Worm (Caenorhabditis elegans) whole organism, L4/young adult: ENCODE results near the gene T24B8.7.

ENCODE experiments used
- W03F9.2 ChIP-seq: fragments of 150-350 bp; optimal IDR thresholded peaks from 2 replicates; lab custom pipeline; 2014; ENCODE audit warnings: missing biosample characterization, missing genetic modification characterization
- dao-5 ChIP-seq: sonication (generic microtip); optimal IDR thresholded peaks from 2 replicates; lab custom pipeline; 2016; ENCODE audit warnings: missing genotype, missing genetic modification characterization, moderate library complexity, missing compliant biosample characterization
- him-1 ChIP-seq: sonication (generic microtip); optimal IDR thresholded peaks from 2 replicates; lab custom pipeline; 2016; ENCODE audit warnings: missing genotype, missing genetic modification reagents, missing genetic modification characterization, missing compliant biosample characterization

T24B8.7 gene

DNA sequence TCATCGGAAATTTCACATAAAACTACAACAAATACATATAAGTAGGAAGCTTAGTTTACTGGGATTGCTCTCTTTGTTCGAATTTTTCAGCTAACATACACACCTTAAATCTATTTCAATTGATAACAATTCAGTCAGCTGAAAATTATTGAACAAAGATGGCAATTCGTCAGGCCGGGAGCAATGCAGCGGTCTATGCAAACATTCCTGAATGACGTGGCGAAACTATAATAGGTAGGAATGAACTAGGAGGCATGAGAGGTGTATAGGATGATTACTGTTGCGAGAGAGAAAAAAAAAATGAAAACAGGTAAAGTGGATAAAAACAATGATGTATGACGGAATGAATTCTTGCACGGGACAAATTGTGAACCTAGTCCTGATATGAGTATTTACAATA is 11.4 kb downstream of the T24B8.7 start:
- TF ChIP-seq dao-5, result no peak
- TF ChIP-seq W03F9.2 (tag; lab: Kevin White, UChicago), result no peak
- TF ChIP-seq him-1 (tag; lab: Kevin White, UChicago), result no peak

DNA sequence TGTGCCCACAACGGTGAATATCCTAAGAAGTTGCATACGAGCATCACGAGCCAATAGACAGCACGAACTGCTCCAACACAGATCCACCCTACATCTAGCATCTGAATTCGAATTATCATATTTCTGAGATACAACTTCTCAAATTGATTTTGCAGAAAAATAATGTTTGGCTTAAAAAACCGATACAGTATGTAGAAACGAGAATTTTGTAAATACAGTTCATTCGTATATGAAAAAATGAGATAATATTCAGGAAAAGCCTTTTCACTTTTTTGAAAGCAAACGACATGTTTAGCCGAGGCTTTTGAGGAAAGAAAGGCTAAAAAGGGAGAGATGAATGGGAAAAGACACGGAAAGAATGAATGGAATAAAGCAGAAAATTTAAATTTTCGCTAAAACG is 12.2 kb downstream of the T24B8.7 start, which contains the start of gene F37B12.3:
F37B12.3 (minus strand) TSS at position 101 of the 400 bp plus-strand sequence.
- no peak for TF ChIP-seq W03F9.2 (tag; lab: Kevin White, UChicago)
- no peak for TF ChIP-seq dao-5
- no peak for TF ChIP-seq him-1 (tag; lab: Kevin White, UChicago)

ce11 chrII:9038736-9039135 is 14.7 kb downstream of the T24B8.7 start:
- TF ChIP-seq him-1 (tag; lab: Kevin White, UChicago) (no peak), dao-5 (no peak), W03F9.2 (tag; lab: Kevin White, UChicago) (no peak)

ce11 chrII:9038201-9038600 is 15.3 kb downstream of the T24B8.7 start, which contains the start of gene gcs-1:
Gene gcs-1 (minus strand): TSS chrII:9038301.
- no peak for TF ChIP-seq dao-5
- TF ChIP-seq W03F9.2 (tag; lab: Kevin White, UChicago), result no peak
- no peak for TF ChIP-seq him-1 (tag; lab: Kevin White, UChicago)

ce11 chrII:9033034-9033433 is 20.4 kb downstream of the T24B8.7 start:
- TF ChIP-seq dao-5, result no peak
- TF ChIP-seq him-1 (tag; lab: Kevin White, UChicago), result no peak
- TF ChIP-seq W03F9.2 (tag; lab: Kevin White, UChicago), result no peak

DNA sequence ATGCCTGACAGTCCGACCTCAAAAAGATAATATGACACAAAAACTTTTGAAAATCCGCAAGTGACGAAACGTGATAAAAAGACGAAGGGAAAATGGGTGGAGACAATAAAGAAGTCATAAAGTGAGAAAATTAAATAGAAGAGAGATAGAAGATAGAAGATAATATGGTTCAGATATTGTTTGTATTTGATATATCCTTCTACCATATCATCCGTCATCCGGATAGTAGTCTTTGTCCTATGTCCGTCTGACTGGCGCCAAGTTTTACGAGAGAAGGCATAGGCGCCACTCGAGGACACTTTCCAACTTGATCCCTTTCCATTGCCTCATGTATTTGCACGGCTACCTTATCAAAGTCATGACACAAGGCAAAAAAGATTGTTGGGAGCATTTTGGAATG is 21.6 kb downstream of the T24B8.7 start:
- TF ChIP-seq W03F9.2 (tag; lab: Kevin White, UChicago) (no peak), dao-5 (no peak), him-1 (tag; lab: Kevin White, UChicago) (no peak)

DNA sequence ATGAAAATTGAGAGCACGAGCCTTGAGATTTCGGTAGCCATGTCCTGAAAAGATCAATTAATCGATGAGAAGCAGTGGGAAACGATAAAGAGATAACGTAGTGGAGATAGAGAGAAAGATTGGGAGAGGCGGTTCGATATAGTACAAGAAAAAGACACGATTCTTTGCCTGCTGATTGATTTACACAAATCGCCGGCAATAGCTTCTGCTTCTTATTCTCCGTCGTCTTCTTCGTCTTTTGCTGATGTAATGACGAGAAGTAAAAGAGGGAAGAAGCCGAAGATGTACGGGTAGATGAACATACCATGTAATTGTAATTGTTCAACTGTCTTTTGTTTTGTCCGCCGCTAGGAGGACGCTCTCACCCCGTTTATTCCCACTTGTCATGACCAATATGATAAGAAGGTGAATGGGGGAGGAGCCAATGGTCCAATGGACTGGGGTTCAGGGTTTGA is 24.2 kb downstream of the T24B8.7 start, which contains the start of gene F37B12.1:
F37B12.1 (minus strand) TSS at position 51 of the 455 bp plus-strand sequence.
- TF ChIP-seq him-1 (tag; lab: Kevin White, UChicago) (no peak), W03F9.2 (tag; lab: Kevin White, UChicago) (no peak), dao-5 (no peak)

DNA sequence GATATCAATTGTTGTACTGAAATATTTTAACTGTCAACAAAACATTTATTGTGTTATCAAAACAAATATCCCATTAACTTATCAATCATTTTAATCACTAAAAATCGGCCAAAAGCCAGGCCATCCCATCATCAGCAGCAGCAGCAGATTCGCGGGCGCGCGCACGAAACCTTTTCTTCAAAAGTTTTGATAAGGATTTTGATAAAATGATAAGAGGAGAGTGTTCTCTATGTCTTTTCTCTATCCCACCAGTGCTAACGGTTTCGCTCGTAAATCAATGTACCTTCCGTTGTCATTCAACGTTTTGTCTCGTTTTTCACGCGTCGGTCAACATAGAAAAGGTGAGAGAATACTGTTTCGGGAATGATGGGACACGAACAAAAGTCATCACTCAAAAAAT is 25.4 kb downstream of the T24B8.7 start:
- TF ChIP-seq dao-5, result no peak
- TF ChIP-seq him-1 (tag; lab: Kevin White, UChicago), result no peak
- no peak for TF ChIP-seq W03F9.2 (tag; lab: Kevin White, UChicago)

DNA sequence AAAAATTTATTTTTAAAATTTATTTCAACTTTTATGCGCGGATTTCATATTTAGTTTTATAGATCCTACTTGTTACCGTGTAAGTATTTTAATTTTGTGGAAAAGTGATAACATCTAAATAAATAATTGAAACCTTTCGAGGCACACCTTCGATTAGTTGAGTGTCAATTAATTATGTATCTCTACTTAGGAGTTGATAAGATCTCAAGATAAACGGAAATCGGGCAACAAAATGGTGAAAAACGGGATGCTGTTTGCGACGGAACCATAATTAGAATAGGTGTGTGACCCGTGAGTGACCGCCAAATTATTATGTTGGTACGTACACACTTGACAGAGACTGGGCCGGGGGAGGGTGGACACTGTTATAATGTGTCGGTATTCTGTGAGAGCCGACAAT is 27.1 kb downstream of the T24B8.7 start:
- TF ChIP-seq dao-5 (no peak), W03F9.2 (tag; lab: Kevin White, UChicago) (no peak), him-1 (tag; lab: Kevin White, UChicago) (no peak)

DNA sequence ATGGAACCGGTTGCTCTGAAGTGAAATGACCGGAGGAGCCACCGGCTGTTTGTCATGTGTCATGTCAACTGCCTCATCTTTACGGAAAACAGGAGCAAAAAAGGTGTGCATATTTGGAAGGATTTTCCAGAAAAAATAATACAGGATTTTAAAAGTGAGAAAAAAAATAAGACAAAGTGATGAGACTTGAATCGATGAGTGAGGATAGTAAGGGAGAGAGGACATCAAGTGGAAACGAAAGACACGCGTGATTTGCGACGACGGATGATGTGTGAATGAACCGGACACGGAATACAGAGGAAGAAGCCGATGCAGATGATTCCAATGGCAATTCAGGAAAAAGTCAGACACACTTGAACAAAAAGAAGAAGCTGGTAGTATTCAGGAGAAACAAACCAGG is 29.2 kb downstream of the T24B8.7 start:
- TF ChIP-seq dao-5 (no peak), him-1 (tag; lab: Kevin White, UChicago) (no peak), W03F9.2 (tag; lab: Kevin White, UChicago) (no peak)

DNA sequence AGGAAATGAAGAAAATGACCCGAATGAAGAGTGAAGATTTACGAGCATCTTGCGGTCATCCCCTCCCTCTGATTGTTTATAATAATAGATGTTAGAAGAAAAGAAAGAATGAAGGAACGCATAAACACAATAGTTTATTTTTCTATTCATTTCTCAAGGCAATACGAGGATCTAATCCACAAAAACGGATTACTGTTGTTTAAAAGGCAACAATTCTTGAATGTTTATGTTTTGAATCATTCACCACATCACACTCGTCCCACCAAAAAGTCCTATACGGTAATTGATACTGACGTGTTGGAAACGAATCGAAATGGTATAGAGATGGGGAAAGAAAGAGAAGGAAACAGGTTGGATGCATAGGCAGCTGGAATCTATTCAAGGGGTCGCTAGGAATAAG is 31.8 kb downstream of the T24B8.7 start:
- TF ChIP-seq dao-5, result no peak
- TF ChIP-seq W03F9.2 (tag; lab: Kevin White, UChicago), result no peak

DNA sequence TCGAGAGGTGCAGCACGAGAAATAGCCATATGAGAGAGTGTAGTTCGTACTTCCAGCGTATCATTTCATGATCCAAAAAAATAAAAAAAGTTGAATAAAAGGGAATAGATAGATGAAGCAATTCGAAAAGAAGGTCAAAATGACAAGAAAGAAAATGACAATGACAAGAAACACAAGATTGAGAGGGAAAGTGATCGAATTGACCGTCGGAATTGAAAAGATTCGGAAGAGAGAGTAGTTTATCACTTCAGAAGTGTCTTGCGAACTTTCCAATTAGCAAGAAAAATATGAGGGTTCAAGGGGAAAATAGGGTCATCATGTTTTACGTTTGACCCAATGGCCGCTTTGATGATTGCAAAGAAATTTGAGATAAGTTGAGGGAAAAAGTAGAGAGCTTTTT is 33.8 kb downstream of the T24B8.7 start, which contains the start of gene dep-1:
dep-1 (minus strand) TSS at position 95 of the 400 bp plus-strand sequence.
- TF ChIP-seq him-1 (tag; lab: Kevin White, UChicago), result no peak
- no peak for TF ChIP-seq dao-5
- no peak for TF ChIP-seq W03F9.2 (tag; lab: Kevin White, UChicago)

DNA sequence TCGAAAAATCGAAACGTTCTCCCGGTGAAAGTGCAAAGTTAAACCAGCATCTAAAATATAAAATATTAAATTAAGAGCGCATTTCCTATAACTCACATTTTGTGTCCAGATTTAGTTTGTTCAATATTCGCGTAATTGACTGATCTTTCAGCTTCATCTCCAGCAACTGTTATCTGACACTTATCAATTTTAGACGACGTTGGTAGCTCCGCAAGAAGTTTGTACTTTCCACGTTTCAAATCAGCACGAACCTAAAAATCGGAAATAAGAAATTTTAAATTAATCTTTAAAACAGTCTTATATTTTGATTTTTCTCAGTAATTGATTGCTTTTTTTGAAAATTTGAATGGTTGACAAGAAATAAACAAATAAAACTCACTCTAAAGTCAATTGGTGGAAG is 35.8 kb downstream of the T24B8.7 start:
- TF ChIP-seq W03F9.2 (tag; lab: Kevin White, UChicago), result no peak
- no peak for TF ChIP-seq him-1 (tag; lab: Kevin White, UChicago)
- no peak for TF ChIP-seq dao-5

- TF ChIP-seq him-1 (tag; lab: Kevin White, UChicago), result no peak
- no peak for TF ChIP-seq dao-5
- TF ChIP-seq W03F9.2 (tag; lab: Kevin White, UChicago), result no peak
Observed at ce11 chrII:9014877-9015505, 38.5 kb downstream of the T24B8.7 start.

DNA sequence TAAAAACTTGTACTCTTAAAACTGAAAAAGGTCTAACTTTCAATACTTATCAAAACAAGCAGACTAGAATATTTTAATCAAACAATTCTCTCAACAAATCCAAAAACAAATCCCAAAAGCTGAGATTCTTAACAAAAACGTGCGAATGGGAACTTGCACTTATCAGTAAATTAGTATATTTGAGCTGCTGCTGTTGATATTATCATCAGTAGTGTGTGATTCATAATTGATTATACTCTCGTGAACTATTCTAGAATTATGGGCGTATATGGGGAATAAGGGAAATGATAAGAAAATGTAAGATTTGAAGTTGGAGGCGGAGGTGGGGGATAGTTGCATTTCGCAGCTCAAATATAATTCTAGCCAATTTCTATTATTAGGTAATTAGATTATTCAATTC is 39.3 kb downstream of the T24B8.7 start:
- TF ChIP-seq W03F9.2 (tag; lab: Kevin White, UChicago), result no peak
